Worm (Caenorhabditis elegans) whole organism, L1 larva: ENCODE results near the gene Y116A8C.44.

ENCODE experiments used
- blmp-1 ChIP-seq: fragments of 150-350 bp; optimal IDR thresholded peaks from 2 replicates; lab custom pipeline; 2014; ENCODE audit warnings: missing biosample characterization, missing genetic modification characterization
- ceh-88 ChIP-seq: fragments of 200-800 bp; sonication (Bioruptor generic); IDR thresholded peaks from 2 replicates; pipeline ENCODE4 v1.3.6; 2022; ENCODE audit warnings: missing genetic modification characterization, missing compliant biosample characterization
- ceh-90 ChIP-seq: sonication (generic microtip); optimal IDR thresholded peaks from 2 replicates; lab custom pipeline; 2016; ENCODE audit warnings: missing genetic modification characterization, missing compliant biosample characterization
- ces-1 ChIP-seq: fragments of 150-350 bp; optimal IDR thresholded peaks from 2 replicates; lab custom pipeline; 2014; ENCODE audit warnings: missing biosample characterization, missing genetic modification reagents, missing genetic modification characterization
- efl-1 ChIP-seq, 4 experiments: fragments of 150-350 bp; optimal IDR thresholded peaks in 3 of 4; peaks in 1 of 4; 1 replicate in 1 of 4; 2 replicates in 3 of 4; lab custom pipeline; 2014; ENCODE audit warnings: missing biosample characterization in 2 of 4, missing genetic modification characterization in 2 of 4, missing genetic modification reagents in 2 of 4
- efl-3 ChIP-seq: fragments of 200-800 bp; sonication (Bioruptor generic); optimal IDR thresholded peaks from 2 replicates; lab custom pipeline; 2018; ENCODE audit warnings: mild to moderate bottlenecking, missing genetic modification characterization, missing compliant biosample characterization
- egl-27 ChIP-seq, 2 experiments: fragments of 150-350 bp in 1 of 2; sonication (generic microtip); optimal IDR thresholded peaks; 3 replicates each; lab custom pipeline; 2017 to 2018; ENCODE audit warnings: missing biosample characterization in 2 of 2, missing genetic modification characterization in 2 of 2, missing genetic modification reagents in 2 of 2
- elt-2 ChIP-seq: sonication (generic microtip); optimal IDR thresholded peaks from 2 replicates; lab custom pipeline; 2016; ENCODE audit warnings: missing genetic modification characterization, mild to moderate bottlenecking, inconsistent platforms, missing compliant biosample characterization, missing genetic modification reagents
- ets-5 ChIP-seq: fragments of 200-800 bp; sonication (Bioruptor generic); IDR thresholded peaks from 2 replicates; pipeline ENCODE4 v1.3.6; 2022; ENCODE audit warnings: missing genetic modification characterization, missing compliant biosample characterization
- fos-1 ChIP-seq: fragments of 150-350 bp; optimal IDR thresholded peaks from 2 replicates; lab custom pipeline; 2014; ENCODE audit warnings: missing biosample characterization, missing genetic modification characterization
- irx-1 ChIP-seq: sonication (generic microtip); optimal IDR thresholded peaks from 2 replicates; lab custom pipeline; 2016; ENCODE audit warnings: missing genetic modification characterization, missing compliant biosample characterization
- isw-1 ChIP-seq: fragments of 200-800 bp; sonication (Bioruptor generic); IDR thresholded peaks from 2 replicates; pipeline ENCODE4 v1.3.6; 2022; ENCODE audit warnings: missing genetic modification characterization, missing compliant biosample characterization
- lin-14 ChIP-seq: fragments of 200-800 bp; sonication (Bioruptor generic); optimal IDR thresholded peaks from 2 replicates; lab custom pipeline; 2018; ENCODE audit warnings: mild to moderate bottlenecking, missing genetic modification characterization, moderate library complexity, missing compliant biosample characterization
- lin-15B ChIP-seq: fragments of 150-350 bp; sonication (generic microtip); optimal IDR thresholded peaks from 3 replicates; lab custom pipeline; 2014; ENCODE audit warnings: missing biosample characterization, missing genetic modification characterization
- lin-35 ChIP-seq, 2 experiments: fragments of 150-350 bp; optimal IDR thresholded peaks; 2 replicates each; lab custom pipeline; 2014; ENCODE audit warnings: missing biosample characterization in 2 of 2, missing genetic modification characterization in 2 of 2, missing genetic modification reagents in 2 of 2
- lin-39 ChIP-seq: fragments of 150-350 bp; optimal IDR thresholded peaks from 2 replicates; lab custom pipeline; 2014; ENCODE audit warnings: missing biosample characterization, missing genetic modification reagents, missing genetic modification characterization
- lir-3 ChIP-seq: sonication (generic microtip); optimal IDR thresholded peaks from 2 replicates; lab custom pipeline; 2016; ENCODE audit warnings: mild to moderate bottlenecking, missing genetic modification characterization, moderate library complexity, missing compliant biosample characterization; ENCODE audit not compliant: poor library complexity
- lsy-2 ChIP-seq, 2 experiments: fragments of 150-350 bp; optimal IDR thresholded peaks; 2 replicates each; lab custom pipeline; 2014; ENCODE audit warnings: missing biosample characterization in 2 of 2, missing genetic modification characterization in 2 of 2
- mab-9 ChIP-seq: fragments of 200-800 bp; sonication (Bioruptor generic); IDR thresholded peaks from 2 replicates; pipeline ENCODE4 v1.3.6; 2022; ENCODE audit warnings: missing genetic modification reagents, missing genetic modification characterization, missing compliant biosample characterization
- mep-1 ChIP-seq: fragments of 150-350 bp; optimal IDR thresholded peaks from 2 replicates; lab custom pipeline; 2014; ENCODE audit warnings: missing biosample characterization, missing genetic modification characterization
- nhr-237 ChIP-seq: fragments of 150-350 bp; optimal IDR thresholded peaks from 2 replicates; lab custom pipeline; 2014; ENCODE audit warnings: missing biosample characterization, missing genetic modification characterization
- nhr-85 ChIP-seq: sonication (generic microtip); peaks from one replicate; lab custom pipeline; 2016; ENCODE audit warnings: missing genetic modification characterization, inconsistent platforms, missing compliant biosample characterization
- nhr-90 ChIP-seq: sonication (generic microtip); optimal IDR thresholded peaks from 2 replicates; lab custom pipeline; 2016; ENCODE audit warnings: mild to moderate bottlenecking, missing genetic modification characterization, missing compliant biosample characterization; ENCODE audit not compliant: poor library complexity
- pqm-1 ChIP-seq: sonication (generic microtip); optimal IDR thresholded peaks from 3 replicates; lab custom pipeline; 2017; ENCODE audit warnings: missing biosample characterization, missing genetic modification characterization
- sptf-1 ChIP-seq: fragments of 150-350 bp; optimal IDR thresholded peaks from 2 replicates; lab custom pipeline; 2014; ENCODE audit warnings: missing biosample characterization, missing genetic modification characterization
- sup-37 ChIP-seq: fragments of 200-800 bp; sonication (Bioruptor generic); optimal IDR thresholded peaks from 2 replicates; lab custom pipeline; 2018; ENCODE audit warnings: mild to moderate bottlenecking, missing genetic modification characterization, missing compliant biosample characterization
- swsn-7 ChIP-seq: sonication (generic microtip); optimal IDR thresholded peaks from 2 replicates; lab custom pipeline; 2016; ENCODE audit warnings: missing genetic modification characterization, missing compliant biosample characterization
- tlp-1 ChIP-seq: fragments of 150-350 bp; optimal IDR thresholded peaks from 2 replicates; lab custom pipeline; 2014; ENCODE audit warnings: missing biosample characterization, missing genetic modification characterization
- ztf-4 ChIP-seq: fragments of 150-350 bp; optimal IDR thresholded peaks from 2 replicates; lab custom pipeline; 2014; ENCODE audit warnings: missing biosample characterization, missing genetic modification characterization

Y116A8C.44 gene

ce11 chrIV:17100628-17101338 is 42.8 kb upstream of the Y116A8C.44 start (continued):
- TF ChIP-seq swsn-7 (tag; lab: Kevin White, UChicago) = no peak
- peak in 1 of 2 experiments; percentile 11 for TF ChIP-seq lsy-2 (tag; optimal IDR thresholded peaks at IDR 0.05; lab: Kevin White, UChicago)
- TF ChIP-seq lin-39 (tag; lab: Kevin White, UChicago) = no peak
- peak in 1 of 2 experiments; percentile 15 for TF ChIP-seq lin-35 (GFP tag; optimal IDR thresholded peaks at IDR 0.05; lab: Kevin White, UChicago)
- TF ChIP-seq irx-1 (tag; lab: Kevin White, UChicago) = no peak
- no peak for TF ChIP-seq sptf-1
- no peak for TF ChIP-seq blmp-1

DNA sequence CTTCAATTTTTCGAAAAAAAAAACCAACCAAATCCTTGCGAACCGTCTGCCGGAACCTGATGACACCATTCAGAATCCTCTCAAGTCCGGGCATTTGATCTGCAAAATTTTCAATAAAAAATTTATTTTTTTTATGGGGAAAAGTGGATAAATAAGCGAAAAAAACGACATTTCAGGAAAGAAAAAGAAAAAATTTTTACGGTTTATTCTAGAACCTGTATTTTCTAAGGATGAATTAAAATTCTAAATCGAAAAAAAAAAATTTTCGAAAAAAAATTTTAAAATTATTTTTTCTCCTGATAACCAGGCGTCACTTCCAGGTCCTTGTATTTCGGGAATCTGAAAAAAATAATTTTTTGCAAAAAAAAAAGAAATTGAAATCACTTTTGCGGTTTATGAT is 42.2 kb upstream of the Y116A8C.44 start, which contains the start of gene bca-2:
bca-2 (minus strand) TSS at position 101 of the 400 bp plus-strand sequence.
- TF ChIP-seq nhr-237 (no peak), blmp-1 (no peak), ets-5 (GFP tag; lab: Robert Waterston, UW) (no peak), fos-1 (tag; lab: Kevin White, UChicago) (no peak), mep-1 (tag; lab: Kevin White, UChicago) (no peak), ces-1 (GFP tag; lab: Kevin White, UChicago) (no peak), sup-37 (no peak), isw-1 (GFP tag; lab: Robert Waterston, UW) (no peak), ceh-90 (tag; lab: Kevin White, UChicago) (no peak), elt-2 (no peak), egl-27 (tag; optimal IDR thresholded peaks at IDR 0.05; lab: Kevin White, UChicago) (no peak), lin-14 (GFP tag; lab: Kevin White, UChicago) (no peak), ceh-88 (GFP tag; lab: Robert Waterston, UW) (no peak)

ce11 chrIV:17099113-17099512 is 41.2 kb upstream of the Y116A8C.44 start:
- TF ChIP-seq efl-1 (optimal IDR thresholded peaks at IDR 0.05; lab: Kevin White, UChicago) = no peak
- peak in 1 of 2 experiments; percentile 43 for TF ChIP-seq efl-1 (GFP tag; optimal IDR thresholded peaks at IDR 0.05 in 1 of 2; lab: Kevin White, UChicago)
- no peak for TF ChIP-seq lir-3 (tag; lab: Kevin White, UChicago)
- peak; percentile 14 for TF ChIP-seq nhr-85
- TF ChIP-seq mab-9 = no peak
- no peak for TF ChIP-seq lin-15B (tag; lab: Kevin White, UChicago)
- TF ChIP-seq tlp-1 (tag; lab: Kevin White, UChicago) = no peak
- TF ChIP-seq, all 84 proteins: peak for 2

DNA sequence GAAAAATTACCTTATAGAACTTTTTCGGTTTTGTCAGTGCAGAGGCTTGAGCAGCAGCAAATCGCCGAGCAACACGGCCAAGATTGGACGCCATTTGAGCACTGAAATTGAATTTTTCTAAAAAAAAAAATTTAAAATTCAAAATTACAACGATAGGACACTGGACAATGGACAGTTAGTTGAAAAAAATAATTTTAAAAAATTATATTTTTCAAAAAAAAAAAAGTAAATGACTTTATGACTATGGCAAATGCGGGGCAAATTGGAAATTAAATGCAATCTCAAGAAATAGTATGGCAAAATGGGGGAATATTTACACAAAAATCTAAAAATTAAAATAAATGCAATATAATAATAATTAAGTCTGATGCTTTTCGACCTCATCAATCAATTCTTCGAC is 38.2 kb upstream of the Y116A8C.44 start, which contains the start of gene Y116A8C.27:
Y116A8C.27 (minus strand) TSS at position 101 of the 400 bp plus-strand sequence.
- TF ChIP-seq egl-27 (tag; optimal IDR thresholded peaks at IDR 0.05; lab: Kevin White, UChicago) = no peak

DNA sequence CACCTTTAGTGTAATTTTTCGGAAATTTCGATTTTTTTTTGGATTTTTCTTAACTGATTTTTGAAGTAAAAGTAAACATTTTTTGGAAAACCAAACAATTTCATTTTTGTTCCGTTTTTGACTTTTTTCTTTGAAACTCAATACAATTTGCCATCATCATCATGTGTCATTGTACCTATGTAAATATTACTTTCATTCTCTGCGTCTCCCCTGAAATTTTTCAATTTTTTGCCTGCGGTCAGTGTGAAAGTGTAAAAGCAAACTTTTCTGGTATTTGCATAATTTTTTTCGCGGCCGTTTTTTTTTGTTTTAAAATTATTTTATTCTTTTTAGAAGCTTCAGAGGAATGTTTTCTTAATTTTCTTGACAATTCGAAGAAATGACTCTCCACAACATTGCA is 35.8 kb upstream of the Y116A8C.44 start, which contains the start of gene Y116A8C.29:
Y116A8C.29 (plus strand) TSS at position 328 of the 400 bp plus-strand sequence.
- no peak for TF ChIP-seq efl-1 (optimal IDR thresholded peaks at IDR 0.05; lab: Kevin White, UChicago)
- peak in 1 of 2 experiments; percentile 89 for TF ChIP-seq efl-1 (GFP tag; optimal IDR thresholded peaks at IDR 0.05 in 1 of 2; lab: Kevin White, UChicago)
- TF ChIP-seq lin-35 (GFP tag; optimal IDR thresholded peaks at IDR 0.05; lab: Kevin White, UChicago) = peak in 1 of 2 experiments; percentile 24
- TF ChIP-seq mep-1 (tag; lab: Kevin White, UChicago) = peak; percentile 2
- TF ChIP-seq pqm-1 (tag; lab: Kevin White, UChicago) = no peak

- TF ChIP-seq ztf-4 (peak; percentile 0), efl-3 (GFP tag; lab: Kevin White, UChicago) (no peak), nhr-90 (tag; lab: Kevin White, UChicago) (peak; percentile 9), efl-1 (optimal IDR thresholded peaks at IDR 0.05; lab: Kevin White, UChicago) (no peak), efl-1 (GFP tag; optimal IDR thresholded peaks at IDR 0.05 in 1 of 2; lab: Kevin White, UChicago) (peak in 1 of 2 experiments; percentile 31)
Observed at ce11 chrIV:17088849-17089248, 30.9 kb upstream of the Y116A8C.44 start, which contains the start of gene Y116A8C.43. Y116A8C.43 (plus strand) TSS chrIV:17088851.
